Fruit fly (Drosophila melanogaster) whole organism, wandering third instar larva: ENCODE data around the gene CG14635.

ENCODE experiments used
- Abd-B ChIP-seq: fragments of >200 bp; optimal IDR thresholded peaks from 2 replicates; lab custom pipeline; 2017; ENCODE audit warnings: missing biosample characterization, missing genetic modification characterization
- Dfd ChIP-seq: fragments of >200 bp; optimal IDR thresholded peaks from 2 replicates; lab custom pipeline; 2017; ENCODE audit warnings: missing biosample characterization, missing genetic modification characterization
- Hnf4 ChIP-seq: fragments of 200-800 bp; sonication (Bioruptor generic); optimal IDR thresholded peaks from 2 replicates; lab custom pipeline; 2016; ENCODE audit warnings: missing biosample characterization, mild to moderate bottlenecking, missing genetic modification characterization
- Mio ChIP-seq: sonication (Bioruptor generic); optimal IDR thresholded peaks from 2 replicates; lab custom pipeline; 2016; ENCODE audit warnings: missing biosample characterization, missing genetic modification characterization
- N ChIP-seq: fragments of >200 bp; optimal IDR thresholded peaks from 2 replicates; lab custom pipeline; 2018; ENCODE audit warnings: missing biosample characterization, missing external identifiers, missing genetic modification characterization
- Sp1 ChIP-seq: fragments of 200-800 bp; sonication (Bioruptor generic); optimal IDR thresholded peaks from 3 replicates; lab custom pipeline; 2019; ENCODE audit warnings: missing biosample characterization, mild to moderate bottlenecking, missing genetic modification characterization, moderate library complexity
- br ChIP-seq: fragments of 200-800 bp; sonication (Bioruptor generic); optimal IDR thresholded peaks from 2 replicates; lab custom pipeline; 2016; ENCODE audit warnings: missing biosample characterization, missing genetic modification characterization
- brk ChIP-seq: fragments of 200-800 bp; sonication (Bioruptor generic); optimal IDR thresholded peaks from 2 replicates; lab custom pipeline; 2016; ENCODE audit warnings: missing biosample characterization, mild to moderate bottlenecking, missing genetic modification characterization
- pan ChIP-seq: fragments of >200 bp; optimal IDR thresholded peaks from 2 replicates; lab custom pipeline; 2017
- usp ChIP-seq: fragments of >200 bp; optimal IDR thresholded peaks from 2 replicates; lab custom pipeline; 2017; ENCODE audit warnings: missing biosample characterization, missing genetic modification characterization

DNA sequence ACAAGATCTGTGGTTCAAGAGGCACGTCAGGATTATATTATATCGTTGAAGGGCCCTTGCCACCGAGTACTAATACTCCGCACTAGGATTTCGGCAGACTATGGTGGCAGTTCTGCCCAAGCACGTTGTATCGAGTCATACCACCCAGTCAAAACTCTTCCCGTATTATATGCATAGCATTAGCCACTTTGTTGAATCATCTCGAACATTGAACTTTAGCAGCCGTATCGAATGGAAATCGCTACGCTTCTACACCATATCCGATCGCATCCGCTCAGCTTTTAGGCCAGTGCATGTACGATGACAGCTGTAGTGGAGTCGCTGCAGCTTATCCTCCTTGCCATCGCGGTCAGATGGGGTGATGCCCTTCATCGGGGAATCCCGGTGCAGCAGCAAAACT, 30.8 kb downstream of the CG14635 start, which contains the start of gene CG11664:
- TF ChIP-seq N (no peak), Abd-B (GFP tag; lab: Kevin White, UChicago) (no peak), pan (lab: Kevin White, UChicago) (no peak), Sp1 (no peak), usp (GFP tag; lab: Kevin White, UChicago) (no peak), brk (GFP tag; lab: Kevin White, UChicago) (no peak), Dfd (GFP tag; lab: Kevin White, UChicago) (no peak), Mio (GFP tag; lab: Kevin White, UChicago) (no peak), br (GFP tag; lab: Kevin White, UChicago) (no peak), Hnf4 (no peak)
